Worm (Caenorhabditis elegans) whole organism, midembryonic: ENCODE measurements around the gene srd-41.

Experiments used
- flt-1 ChIP-seq: fragments of 200-800 bp; sonication (Bioruptor generic); IDR thresholded peaks from 2 replicates; pipeline ENCODE4 v1.3.6; 2022; ENCODE audit warnings: missing genetic modification characterization, missing compliant biosample characterization
- med-1 ChIP-seq: sonication (generic microtip); optimal IDR thresholded peaks from 2 replicates; lab custom pipeline; 2017; ENCODE audit warnings: missing genetic modification characterization, mild to moderate bottlenecking, missing compliant biosample characterization, antibody characterized with exemption, missing genetic modification reagents; ENCODE audit not compliant: insufficient read depth
- ref-1 ChIP-seq: fragments of 200-800 bp; sonication (Bioruptor generic); conservative IDR thresholded peaks from 2 replicates; pipeline ENCODE4 v1.3.6; 2022; ENCODE audit warnings: missing genetic modification reagents, missing genetic modification characterization, missing compliant biosample characterization
- tab-1 ChIP-seq: fragments of 200-800 bp; sonication (Bioruptor generic); IDR thresholded peaks from 2 replicates; pipeline ENCODE4 v1.3.6; 2022; ENCODE audit warnings: missing genetic modification characterization, missing compliant biosample characterization

ce11 chrX:12290539-12290938 is 36.0 kb upstream of the srd-41 start, which contains the start of gene C04B4.4:
- TF ChIP-seq ref-1 (GFP tag; lab: Robert Waterston, UW) (no peak), tab-1 (GFP tag; lab: Robert Waterston, UW) (no peak), med-1 (GFP tag; lab: Kevin White, UChicago) (no peak), flt-1 (GFP tag; lab: Robert Waterston, UW) (no peak)
